Fruit fly (Drosophila melanogaster): ENCODE measurements around the gene pigeon.

The pigeon gene

dm6 chr2L:19233300-19233699, 47.5 kb downstream of the pigeon start (continued):
- TF ChIP-seq CG10979 (tag; optimal IDR thresholded peaks at IDR 0.05) (peak; percentile 41), CG9797 (GFP tag; optimal IDR thresholded peaks at IDR 0.05) (no peak), gce (GFP tag; IDR thresholded peaks at IDR 0.05) (no peak), CG14014 (GFP tag; IDR thresholded peaks at IDR 0.05) (peak; percentile 37; the same call in 1 of the 2 replicates), ac (GFP tag; optimal IDR thresholded peaks at IDR 0.05) (peak; percentile 4), Asciz (GFP tag; optimal IDR thresholded peaks at IDR 0.05) (no peak), Ada2b (GFP tag; IDR thresholded peaks at IDR 0.05) (peak; percentile 55; the same call in 1 of the 2 replicates), CG8944 (GFP tag; optimal IDR thresholded peaks at IDR 0.05) (no peak), row (GFP tag; IDR thresholded peaks at IDR 0.05) (peak; percentile 69), sc (optimal IDR thresholded peaks at IDR 0.05) (no peak), sc (GFP tag; optimal IDR thresholded peaks at IDR 0.05) (no peak), dmrt11E (tag; optimal IDR thresholded peaks at IDR 0.05) (peak; percentile 64), dpn (GFP tag; optimal IDR thresholded peaks at IDR 0.05) (peak in 1 of 2 experiments; percentile 5), Tbp (GFP tag; optimal IDR thresholded peaks at IDR 0.05) (no peak), bsh (GFP tag; optimal IDR thresholded peaks at IDR 0.05) (peak in 1 of 2 experiments; percentile 11), en (GFP tag; optimal IDR thresholded peaks at IDR 0.05) (no peak), Antp (GFP tag; optimal IDR thresholded peaks at IDR 0.05) (peak; percentile 37), CG3847 (GFP tag; IDR thresholded peaks at IDR 0.05) (0 out of 2 replicates have a peak, but pooled peaks have one; percentile 14), sob (GFP tag; IDR thresholded peaks at IDR 0.05) (peak; percentile 39), caup (GFP tag; optimal IDR thresholded peaks at IDR 0.05; ENCODE audit: severe bottlenecking) (no peak), ranshi (GFP tag; IDR thresholded peaks at IDR 0.05) (0 out of 2 replicates have a peak, but pooled peaks have one; percentile 6), CG10366 (GFP tag; IDR thresholded peaks at IDR 0.05) (no peak; the same call in 1 of the 2 replicates), CG10543 (GFP tag; optimal IDR thresholded peaks at IDR 0.05) (no peak), CG7786 (GFP tag; optimal IDR thresholded peaks at IDR 0.05) (peak; percentile 17), Hr3 (GFP tag; optimal IDR thresholded peaks at IDR 0.05) (peak; percentile 21), CG11456 (GFP tag; IDR thresholded peaks at IDR 0.05) (no peak), trh (GFP tag; optimal IDR thresholded peaks at IDR 0.05) (no peak), trem (tag; optimal IDR thresholded peaks at IDR 0.05) (no peak), nom (GFP tag; optimal IDR thresholded peaks at IDR 0.05) (no peak), CG12769 (tag; optimal IDR thresholded peaks at IDR 0.05) (no peak), CG3995 (GFP tag; optimal IDR thresholded peaks at IDR 0.05) (no peak), H2.0 (GFP tag; IDR thresholded peaks at IDR 0.05) (peak; percentile 12; the same call in 1 of the 2 replicates), Side (GFP tag; optimal IDR thresholded peaks at IDR 0.05) (peak; percentile 24), CG14710 (tag; optimal IDR thresholded peaks at IDR 0.05) (no peak), fru (optimal IDR thresholded peaks at IDR 0.05) (no peak), grau (tag; optimal IDR thresholded peaks at IDR 0.05) (peak; percentile 47), Oli (tag; optimal IDR thresholded peaks at IDR 0.05) (peak; percentile 17), CG12236 (GFP tag; optimal IDR thresholded peaks at IDR 0.05) (no peak), Poxn (GFP tag; IDR thresholded peaks at IDR 0.05) (no peak), pum (GFP tag; optimal IDR thresholded peaks at IDR 0.05) (peak; percentile 35), Deaf1 (tag; optimal IDR thresholded peaks at IDR 0.05) (no peak), tin (GFP tag; optimal IDR thresholded peaks at IDR 0.05) (peak; percentile 33), MBD-R2 (GFP tag; IDR thresholded peaks at IDR 0.05) (no peak), CG1603 (tag; optimal IDR thresholded peaks at IDR 0.05) (peak; percentile 48), ken (GFP tag; IDR thresholded peaks at IDR 0.05) (no peak), Atf3 (GFP tag; optimal IDR thresholded peaks at IDR 0.05) (peak; percentile 1), ATbp (GFP tag; optimal IDR thresholded peaks at IDR 0.05) (peak; percentile 17), amos (GFP tag; IDR thresholded peaks at IDR 0.05; ENCODE audit: partially characterized antibody) (no peak), Nf-YC (tag; optimal IDR thresholded peaks at IDR 0.05) (no peak), CG8478 (optimal IDR thresholded peaks at IDR 0.05) (no peak), pros (GFP tag; optimal IDR thresholded peaks at IDR 0.05) (no peak), pho (GFP tag; optimal IDR thresholded peaks at IDR 0.05) (no peak)
